Worm (Caenorhabditis elegans) whole organism, L4 larva: ENCODE results near the gene copb-2.
A peak's percentile ranks its signal among the peaks of the same experiment; 100 is the strongest.

Experiments
- D1046.2 ChIP-seq: fragments of 200-800 bp; sonication (Bioruptor generic); IDR thresholded peaks from 2 replicates; pipeline ENCODE4 v1.3.6; 2022; ENCODE audit warnings: missing genetic modification characterization, missing compliant biosample characterization
- R02D3.7 ChIP-seq: fragments of 150-350 bp; sonication (generic microtip); optimal IDR thresholded peaks from 3 replicates; lab custom pipeline; 2014; ENCODE audit warnings: missing biosample characterization, missing genetic modification characterization
- Y105C5A.15 ChIP-seq: fragments of 200-800 bp; sonication (Bioruptor generic); IDR thresholded peaks from 2 replicates; pipeline ENCODE4 v1.3.6; 2022; ENCODE audit warnings: missing genetic modification characterization, missing compliant biosample characterization
- Y48G9A.11 ChIP-seq: fragments of 200-800 bp; sonication (Bioruptor generic); IDR thresholded peaks from 2 replicates; pipeline ENCODE4 v1.3.6; 2022; ENCODE audit warnings: missing genetic modification reagents, missing genetic modification characterization, missing compliant biosample characterization
- Y75B8A.6 ChIP-seq: fragments of 200-800 bp; sonication (Bioruptor generic); IDR thresholded peaks from 2 replicates; pipeline ENCODE4 v1.3.6; 2022; ENCODE audit warnings: missing genetic modification reagents, missing genetic modification characterization, missing compliant biosample characterization
- ZK546.5 ChIP-seq, 2 experiments: sonication (generic microtip); optimal IDR thresholded peaks; 2 replicates each; lab custom pipeline; 2017; ENCODE audit warnings: missing biosample characterization in 2 of 2, missing genetic modification characterization in 2 of 2
- aly-2 ChIP-seq: sonication (generic microtip); optimal IDR thresholded peaks from 2 replicates; lab custom pipeline; 2018; ENCODE audit warnings: missing biosample characterization, missing genetic modification characterization
- ama-1 ChIP-seq: fragments of 150-350 bp; optimal IDR thresholded peaks from 2 replicates; lab custom pipeline; 2014; ENCODE audit warnings: inconsistent platforms, mixed read lengths
- arid-1 ChIP-seq: fragments of 200-800 bp; sonication (Bioruptor generic); conservative IDR thresholded peaks from 2 replicates; pipeline ENCODE4 v1.3.6; 2022; ENCODE audit warnings: missing genetic modification reagents, missing genetic modification characterization, missing compliant biosample characterization
- attf-4 ChIP-seq: sonication (generic microtip); optimal IDR thresholded peaks from 3 replicates; lab custom pipeline; 2017; ENCODE audit warnings: missing biosample characterization, missing genetic modification characterization
- ceh-20 ChIP-seq: fragments of 200-800 bp; sonication (Bioruptor generic); IDR thresholded peaks from 2 replicates; pipeline ENCODE4 v1.3.6; 2022; ENCODE audit warnings: missing genetic modification reagents, missing genetic modification characterization, missing compliant biosample characterization
- ceh-32 ChIP-seq: sonication (generic microtip); optimal IDR thresholded peaks from 2 replicates; lab custom pipeline; 2016; ENCODE audit warnings: mild to moderate bottlenecking, missing genetic modification characterization, missing compliant biosample characterization; ENCODE audit not compliant: poor library complexity
- ceh-82 ChIP-seq: sonication (generic microtip); optimal IDR thresholded peaks from 2 replicates; lab custom pipeline; 2017; ENCODE audit warnings: missing biosample characterization, missing genetic modification characterization
- cey-2 ChIP-seq: sonication (generic microtip); optimal IDR thresholded peaks from 3 replicates; lab custom pipeline; 2017; ENCODE audit warnings: missing genetic modification characterization, mild to moderate bottlenecking, missing compliant biosample characterization, antibody characterized with exemption, borderline replicate concordance; ENCODE audit not compliant: insufficient read depth
- ctbp-1 ChIP-seq: fragments of 200-800 bp; sonication (Bioruptor generic); IDR thresholded peaks from 2 replicates; pipeline ENCODE4 v1.3.6; 2022; ENCODE audit warnings: missing genetic modification reagents, missing genetic modification characterization, missing compliant biosample characterization
- daf-19 ChIP-seq: fragments of 200-800 bp; sonication (Bioruptor generic); conservative IDR thresholded peaks from 2 replicates; pipeline ENCODE4 v1.3.6; 2022; ENCODE audit warnings: missing genetic modification characterization, missing compliant biosample characterization
- dmd-8 ChIP-seq: fragments of 200-800 bp; sonication (Bioruptor generic); IDR thresholded peaks from 2 replicates; pipeline ENCODE4 v1.3.6; 2022; ENCODE audit warnings: missing genetic modification characterization, missing compliant biosample characterization
- dve-1 ChIP-seq: sonication (generic microtip); optimal IDR thresholded peaks from 2 replicates; lab custom pipeline; 2017; ENCODE audit warnings: antibody characterized with exemption, mild to moderate bottlenecking, missing genetic modification characterization, missing compliant biosample characterization; ENCODE audit not compliant: insufficient read depth
- egl-27 ChIP-seq: sonication (generic microtip); optimal IDR thresholded peaks from 3 replicates; lab custom pipeline; 2017; ENCODE audit warnings: missing biosample characterization, missing genetic modification reagents, missing genetic modification characterization
- egl-43 ChIP-seq: fragments of 200-800 bp; sonication (Bioruptor generic); IDR thresholded peaks from 2 replicates; pipeline ENCODE4 v1.3.6; 2022; ENCODE audit warnings: missing genetic modification reagents, missing genetic modification characterization, missing compliant biosample characterization
- fkh-10 ChIP-seq: fragments of 150-350 bp; optimal IDR thresholded peaks from 2 replicates; lab custom pipeline; 2014; ENCODE audit warnings: missing biosample characterization, missing genetic modification reagents, missing genetic modification characterization
- fos-1 ChIP-seq: fragments of 150-350 bp; optimal IDR thresholded peaks from 2 replicates; lab custom pipeline; 2014; ENCODE audit warnings: missing biosample characterization, missing genetic modification characterization
- hif-1 ChIP-seq, 2 experiments: sonication (generic microtip); optimal IDR thresholded peaks; 2 replicates each; lab custom pipeline; 2016 to 2017; ENCODE audit warnings: missing compliant biosample characterization in 2 of 2, missing genetic modification characterization in 2 of 2, missing genetic modification reagents in 2 of 2, missing genotype in 2 of 2, mild to moderate bottlenecking in 1 of 2
- hlh-11 ChIP-seq: fragments of 200-800 bp; sonication (Bioruptor generic); optimal IDR thresholded peaks from 2 replicates; lab custom pipeline; 2018; ENCODE audit warnings: mild to moderate bottlenecking, missing genetic modification characterization, missing compliant biosample characterization
- hlh-30 ChIP-seq: sonication (generic microtip); optimal IDR thresholded peaks from 2 replicates; lab custom pipeline; 2017; ENCODE audit warnings: antibody characterized with exemption, mild to moderate bottlenecking, missing genetic modification characterization, missing compliant biosample characterization; ENCODE audit not compliant: insufficient read depth
- lim-7 ChIP-seq: fragments of 200-800 bp; sonication (Bioruptor generic); IDR thresholded peaks from 2 replicates; pipeline ENCODE4 v1.3.6; 2022; ENCODE audit warnings: missing genetic modification characterization, missing compliant biosample characterization
- lin-13 ChIP-seq: fragments of 150-350 bp; optimal IDR thresholded peaks from 2 replicates; lab custom pipeline; 2014; ENCODE audit warnings: missing biosample characterization, missing genetic modification reagents, missing genetic modification characterization
- lin-15B ChIP-seq: fragments of 150-350 bp; sonication (generic microtip); optimal IDR thresholded peaks from 3 replicates; lab custom pipeline; 2014; ENCODE audit warnings: missing biosample characterization, missing genetic modification characterization
- lin-38 ChIP-seq: fragments of 200-800 bp; sonication (Bioruptor generic); IDR thresholded peaks from 2 replicates; pipeline ENCODE4 v1.3.6; 2022; ENCODE audit warnings: missing genetic modification reagents, missing genetic modification characterization, missing compliant biosample characterization
- lir-3 ChIP-seq: sonication (generic microtip); optimal IDR thresholded peaks from 2 replicates; lab custom pipeline; 2016; ENCODE audit warnings: mild to moderate bottlenecking, missing genetic modification characterization, missing compliant biosample characterization
- madf-5 ChIP-seq, 2 experiments: fragments of 200-800 bp; sonication (Bioruptor generic); IDR thresholded peaks; 2 replicates each; pipeline ENCODE4 v1.3.6; 2022; ENCODE audit warnings: missing compliant biosample characterization in 2 of 2, missing genetic modification characterization in 2 of 2
- mdl-1 ChIP-seq, 2 experiments: fragments of 150-350 bp in 1 of 2; sonication (generic microtip) in 1 of 2; optimal IDR thresholded peaks; 2 replicates each; lab custom pipeline; 2014 to 2017; ENCODE audit warnings: missing biosample characterization in 2 of 2, missing genetic modification characterization in 2 of 2
- mep-1 ChIP-seq: fragments of 150-350 bp; sonication (generic microtip); optimal IDR thresholded peaks from 3 replicates; lab custom pipeline; 2014; ENCODE audit warnings: missing biosample characterization, missing genetic modification characterization
- mxl-2 ChIP-seq: fragments of 200-800 bp; sonication (Bioruptor generic); conservative IDR thresholded peaks from 2 replicates; pipeline ENCODE4 v1.3.6; 2022; ENCODE audit warnings: missing genetic modification reagents, missing genetic modification characterization, missing compliant biosample characterization
- nhr-102 ChIP-seq: sonication (generic microtip); optimal IDR thresholded peaks from 2 replicates; lab custom pipeline; 2016; ENCODE audit warnings: mild to moderate bottlenecking, missing genetic modification characterization, moderate library complexity, missing compliant biosample characterization
- nhr-25 ChIP-seq: sonication (generic microtip); optimal IDR thresholded peaks from 2 replicates; lab custom pipeline; 2017; ENCODE audit warnings: missing genetic modification characterization, mild to moderate bottlenecking, missing compliant biosample characterization, antibody characterized with exemption, moderate library complexity, borderline replicate concordance; ENCODE audit not compliant: insufficient read depth
- nhr-42 ChIP-seq: fragments of 200-800 bp; sonication (Bioruptor generic); IDR thresholded peaks from 2 replicates; pipeline ENCODE4 v1.3.6; 2022; ENCODE audit warnings: missing genetic modification characterization, missing compliant biosample characterization
- nhr-48 ChIP-seq: sonication (generic microtip); optimal IDR thresholded peaks from 2 replicates; lab custom pipeline; 2016; ENCODE audit warnings: mild to moderate bottlenecking, missing genetic modification characterization, missing compliant biosample characterization
- nhr-76 ChIP-seq: fragments of 150-350 bp; optimal IDR thresholded peaks from 2 replicates; lab custom pipeline; 2014; ENCODE audit warnings: missing biosample characterization, missing genetic modification characterization
- php-3 ChIP-seq: fragments of 200-800 bp; sonication (Bioruptor generic); IDR thresholded peaks from 2 replicates; pipeline ENCODE4 v1.3.6; 2022; ENCODE audit warnings: missing genetic modification reagents, missing genetic modification characterization, missing compliant biosample characterization
- rbr-2 ChIP-seq: sonication (generic microtip); optimal IDR thresholded peaks from 2 replicates; lab custom pipeline; 2016; ENCODE audit warnings: missing genotype, missing genetic modification characterization, missing compliant biosample characterization
- saeg-2 ChIP-seq: fragments of 200-800 bp; sonication (Bioruptor generic); IDR thresholded peaks from 2 replicates; pipeline ENCODE4 v1.3.6; 2022; ENCODE audit warnings: missing genetic modification reagents, missing genetic modification characterization, missing compliant biosample characterization
- skn-1 ChIP-seq: fragments of 150-350 bp; optimal IDR thresholded peaks from 2 replicates; lab custom pipeline; 2014; ENCODE audit warnings: missing biosample characterization, missing genetic modification characterization
- tag-97 ChIP-seq: fragments of 200-800 bp; sonication (Bioruptor generic); IDR thresholded peaks from 2 replicates; pipeline ENCODE4 v1.3.6; 2022; ENCODE audit warnings: missing genetic modification characterization, missing compliant biosample characterization
- tra-1 ChIP-seq: fragments of 200-800 bp; sonication (Bioruptor generic); IDR thresholded peaks from 2 replicates; pipeline ENCODE4 v1.3.6; 2022; ENCODE audit warnings: missing genetic modification reagents, missing genetic modification characterization, missing compliant biosample characterization
- unc-62 ChIP-seq, 3 experiments: fragments of 150-350 bp in 1 of 3; sonication (generic microtip); optimal IDR thresholded peaks in 2 of 3; peaks in 1 of 3; 1 replicate in 1 of 3; 2 replicates in 2 of 3; lab custom pipeline; 2014 to 2017; ENCODE audit warnings: missing biosample characterization in 3 of 3, missing genetic modification characterization in 3 of 3, missing genetic modification reagents in 3 of 3, missing genotype in 1 of 3
- zag-1 ChIP-seq: fragments of 150-350 bp; optimal IDR thresholded peaks from 2 replicates; lab custom pipeline; 2014; ENCODE audit warnings: missing biosample characterization, missing genetic modification characterization
- zfp-2 ChIP-seq: sonication (generic microtip); optimal IDR thresholded peaks from 2 replicates; lab custom pipeline; 2016; ENCODE audit warnings: mild to moderate bottlenecking, missing genetic modification characterization, missing compliant biosample characterization
- zfp-3 ChIP-seq: fragments of 200-800 bp; sonication (Bioruptor generic); conservative IDR thresholded peaks from 2 replicates; pipeline ENCODE4 v1.3.6; 2022; ENCODE audit warnings: missing genetic modification reagents, missing genetic modification characterization, missing compliant biosample characterization
- ztf-7 ChIP-seq: fragments of 150-350 bp; optimal IDR thresholded peaks from 2 replicates; lab custom pipeline; 2014; ENCODE audit warnings: missing biosample characterization, missing genetic modification characterization

Gene copb-2

ce11 chrIV:9511221-9511638 is 51.7 kb downstream of the copb-2 start (continued):
- peak; percentile 40; the same call in 1 of the 2 replicates for TF ChIP-seq ceh-20 (GFP tag; lab: Robert Waterston, UW)
- no peak for TF ChIP-seq zfp-2
- TF ChIP-seq R02D3.7 (tag; lab: Kevin White, UChicago) = no peak
- TF ChIP-seq tag-97 = no peak
- no peak for TF ChIP-seq skn-1
- TF ChIP-seq nhr-42 = no peak
- TF ChIP-seq egl-43 (GFP tag; lab: Robert Waterston, UW) = no peak
- TF ChIP-seq lin-38 = peak; percentile 76
- TF ChIP-seq Y75B8A.6 (GFP tag; lab: Robert Waterston, UW) = no peak
- TF ChIP-seq Y105C5A.15 (GFP tag; lab: Robert Waterston, UW) = 0 out of 2 replicates have a peak, but pooled peaks have one; percentile 13
- TF ChIP-seq arid-1 (GFP tag; lab: Robert Waterston, UW) = peak; percentile 61; the same call in 1 of the 2 replicates
- no peak for TF ChIP-seq egl-27
- no peak; the same call in none of the 2 replicates for TF ChIP-seq ctbp-1 (GFP tag; lab: Robert Waterston, UW)
- TF ChIP-seq D1046.2 = no peak
- TF ChIP-seq fkh-10 (GFP tag; lab: Kevin White, UChicago) = peak; percentile 38
- TF ChIP-seq Y48G9A.11 = peak; percentile 68; the same call in 1 of the 2 replicates
- TF ChIP-seq madf-5 (GFP tag; IDR thresholded peaks at IDR 0.05; lab: Robert Waterston, UW) = no peak
- peak; percentile 65 for TF ChIP-seq hlh-11
- TF ChIP-seq daf-19 (GFP tag; lab: Robert Waterston, UW) = no peak; the same call in 1 of the 2 replicates
- peak; percentile 19 for TF ChIP-seq ztf-7 (tag; lab: Kevin White, UChicago)
- peak; percentile 74 for TF ChIP-seq nhr-48
- peak; percentile 52 for TF ChIP-seq ama-1 (lab: Kevin White, UChicago)
- TF ChIP-seq lin-15B (tag; lab: Kevin White, UChicago) = no peak
- no peak for TF ChIP-seq fos-1 (tag; lab: Kevin White, UChicago)
- no peak for TF ChIP-seq zag-1
- peak; percentile 74 for TF ChIP-seq rbr-2 (tag; lab: Kevin White, UChicago)
- no peak; the same call in 1 of the 2 replicates for TF ChIP-seq php-3
- TF ChIP-seq mxl-2 = no peak
- TF ChIP-seq cey-2 (tag; lab: Kevin White, UChicago) = no peak
- TF ChIP-seq aly-2 = no peak
- TF ChIP-seq mdl-1 (tag; optimal IDR thresholded peaks at IDR 0.05; lab: Kevin White, UChicago) = peak in 1 of 2 experiments; percentile 71
- peak in 1 of 2 experiments; percentile 86 for TF ChIP-seq unc-62 (GFP tag; optimal IDR thresholded peaks at IDR 0.05 in 1 of 2; lab: Kevin White, UChicago)
- no peak for TF ChIP-seq unc-62 (tag; optimal IDR thresholded peaks at IDR 0.05; lab: Kevin White, UChicago)
- peak; percentile 89 for TF ChIP-seq dve-1 (tag; lab: Kevin White, UChicago)
- no peak for TF ChIP-seq zfp-3 (GFP tag; lab: Robert Waterston, UW)
- TF ChIP-seq ZK546.5 (tag; optimal IDR thresholded peaks at IDR 0.05; lab: Kevin White, UChicago) = no peak
- TF ChIP-seq nhr-25 (tag; lab: Kevin White, UChicago) = peak; percentile 17
- TF ChIP-seq hif-1 (tag; optimal IDR thresholded peaks at IDR 0.05; lab: Kevin White, UChicago) = peak in 1 of 2 experiments; percentile 48
- TF ChIP-seq nhr-76 (tag; lab: Kevin White, UChicago) = no peak
- no peak for TF ChIP-seq ceh-82 (tag; lab: Kevin White, UChicago)
- TF ChIP-seq tra-1 = 0 out of 2 replicates have a peak, but pooled peaks have one; percentile 17
- TF ChIP-seq ceh-32 = peak; percentile 46
- no peak for TF ChIP-seq dmd-8
- TF ChIP-seq lir-3 (tag; lab: Kevin White, UChicago) = no peak
- TF ChIP-seq lim-7 = 0 out of 2 replicates have a peak, but pooled peaks have one; percentile 26
- TF ChIP-seq mep-1 (tag; lab: Kevin White, UChicago) = peak; percentile 90
- peak; percentile 11 for TF ChIP-seq lin-13 (GFP tag; lab: Kevin White, UChicago)
- peak; percentile 67 for TF ChIP-seq nhr-102 (tag; lab: Kevin White, UChicago)
- peak; percentile 66 for TF ChIP-seq hlh-30 (tag; lab: Kevin White, UChicago)
- no peak for TF ChIP-seq attf-4 (tag; lab: Kevin White, UChicago)
- 0 out of 2 replicates have a peak, but pooled peaks have one; percentile 7 for TF ChIP-seq saeg-2 (GFP tag; lab: Robert Waterston, UW)
